Fruit fly (Drosophila melanogaster): ENCODE data around the gene Trl.

- TF ChIP-seq brk (GFP tag; optimal IDR thresholded peaks at IDR 0.05) (no peak), usp (GFP tag; optimal IDR thresholded peaks at IDR 0.05) (no peak), psq (GFP tag; optimal IDR thresholded peaks at IDR 0.05) (no peak), dsf (GFP tag; optimal IDR thresholded peaks at IDR 0.05; ENCODE audit: borderline replicate concordance) (no peak), Myc (optimal IDR thresholded peaks at IDR 0.05) (no peak), pan (optimal IDR thresholded peaks at IDR 0.05) (no peak), fru (GFP tag; optimal IDR thresholded peaks at IDR 0.05) (no peak), rgr (GFP tag; optimal IDR thresholded peaks at IDR 0.05) (no peak), CG32264 (GFP tag; optimal IDR thresholded peaks at IDR 0.05) (no peak), foxo (GFP tag; optimal IDR thresholded peaks at IDR 0.05) (no peak), OdsH (GFP tag; optimal IDR thresholded peaks at IDR 0.05) (no peak), Dfd (GFP tag; optimal IDR thresholded peaks at IDR 0.05) (no peak), CG9705 (GFP tag; optimal IDR thresholded peaks at IDR 0.05) (no peak), Dif (GFP tag; optimal IDR thresholded peaks at IDR 0.05; ENCODE audit: partially characterized antibody) (no peak)
Observed at dm6 chr3L:14733417-14733816, 27.4 kb downstream of the Trl start, which contains the start of gene CG13471.

All from whole organism, wandering third instar larva.